Fruit fly (Drosophila melanogaster) whole organism, embryonic: ENCODE measurements around the gene Cyp303a1.

ENCODE experiments used
- Antp ChIP-seq: fragments of 200-800 bp; sonication (Bioruptor generic); optimal IDR thresholded peaks from 3 replicates; lab custom pipeline; 2016; ENCODE audit warnings: missing biosample characterization, missing genetic modification characterization
- B-H2 ChIP-seq: fragments of 200-800 bp; sonication (Bioruptor generic); optimal IDR thresholded peaks from 2 replicates; lab custom pipeline; 2018; ENCODE audit warnings: missing biosample characterization, mild to moderate bottlenecking, missing genetic modification characterization
- CG10543 ChIP-seq: fragments of 200-800 bp; sonication (Bioruptor generic); optimal IDR thresholded peaks from 3 replicates; lab custom pipeline; 2017; ENCODE audit warnings: missing biosample characterization, mild to moderate bottlenecking, missing genetic modification characterization, moderate library complexity
- CG11695 ChIP-seq: fragments of 200-800 bp; sonication (Bioruptor generic); IDR thresholded peaks from 3 replicates; pipeline ENCODE4 v1.3.6; 2022; ENCODE audit warnings: missing biosample characterization, missing genetic modification characterization
- CG12219 ChIP-seq: fragments of 200-800 bp; sonication (Bioruptor generic); optimal IDR thresholded peaks from 3 replicates; lab custom pipeline; 2018; ENCODE audit warnings: missing biosample characterization, mild to moderate bottlenecking, missing genetic modification characterization
- CG12391 ChIP-seq: fragments of 200-800 bp; sonication (Bioruptor generic); optimal IDR thresholded peaks from 3 replicates; lab custom pipeline; 2018; ENCODE audit warnings: missing biosample characterization, mild to moderate bottlenecking, missing genetic modification characterization, moderate library complexity
- CG14667 ChIP-seq: fragments of 200-800 bp; sonication (Bioruptor generic); IDR thresholded peaks from 2 replicates; pipeline ENCODE4 v1.3.6; 2022; ENCODE audit warnings: missing biosample characterization, missing genetic modification characterization
- CG14860 ChIP-seq: fragments of 200-800 bp; sonication (Bioruptor generic); IDR thresholded peaks from 3 replicates; pipeline ENCODE4 v1.3.6; 2022; ENCODE audit warnings: missing biosample characterization, missing genetic modification characterization; ENCODE audit not compliant: partially characterized antibody
- CG15479 ChIP-seq: fragments of 200-800 bp; sonication (Bioruptor generic); optimal IDR thresholded peaks from 3 replicates; lab custom pipeline; 2019; ENCODE audit warnings: missing biosample characterization, mild to moderate bottlenecking, missing genetic modification characterization, moderate library complexity
- CG18011 ChIP-seq: fragments of 200-800 bp; sonication (Bioruptor generic); optimal IDR thresholded peaks from 2 replicates; lab custom pipeline; 2017; ENCODE audit warnings: missing biosample characterization, missing genetic modification characterization, mild to moderate bottlenecking, moderate library complexity, missing genotype
- CG18599 ChIP-seq: fragments of 200-800 bp; sonication (Bioruptor generic); optimal IDR thresholded peaks from 3 replicates; lab custom pipeline; 2017; ENCODE audit warnings: missing biosample characterization, missing genetic modification characterization, mild to moderate bottlenecking, moderate library complexity, missing genetic modification reagents
- CG31224 ChIP-seq: fragments of 200-800 bp; sonication (Bioruptor generic); IDR thresholded peaks from 2 replicates; pipeline ENCODE4 v1.3.6; 2022; ENCODE audit warnings: missing biosample characterization, missing genetic modification characterization
- CG4617 ChIP-seq: fragments of 200-800 bp; sonication (Bioruptor generic); optimal IDR thresholded peaks from 3 replicates; lab custom pipeline; 2016; ENCODE audit warnings: missing biosample characterization, missing genetic modification characterization, borderline replicate concordance
- CG7928 ChIP-seq: fragments of 200-800 bp; sonication (Bioruptor generic); optimal IDR thresholded peaks from 2 replicates; lab custom pipeline; 2017; ENCODE audit warnings: missing biosample characterization, mild to moderate bottlenecking, missing genetic modification characterization
- CG8089 ChIP-seq: fragments of 200-800 bp; sonication (Bioruptor generic); optimal IDR thresholded peaks from 3 replicates; lab custom pipeline; 2016; ENCODE audit warnings: missing biosample characterization, missing genetic modification characterization
- CG8281 ChIP-seq: fragments of 200-800 bp; sonication (Bioruptor generic); optimal IDR thresholded peaks from 2 replicates; lab custom pipeline; 2018; ENCODE audit warnings: missing biosample characterization, mild to moderate bottlenecking, missing genetic modification characterization, moderate library complexity
- Camta ChIP-seq: fragments of 200-800 bp; sonication (Bioruptor generic); optimal IDR thresholded peaks from 2 replicates; lab custom pipeline; 2016; ENCODE audit warnings: missing biosample characterization, missing genetic modification characterization
- Chrac-16 ChIP-seq: fragments of 200-800 bp; sonication (Bioruptor generic); optimal IDR thresholded peaks from 3 replicates; lab custom pipeline; 2016; ENCODE audit warnings: missing biosample characterization, missing genetic modification characterization
- Dad ChIP-seq: fragments of 200-800 bp; sonication (Bioruptor generic); optimal IDR thresholded peaks from 3 replicates; lab custom pipeline; 2016; ENCODE audit warnings: missing biosample characterization, missing genetic modification characterization
- Doc3 ChIP-seq: fragments of 200-800 bp; sonication (Bioruptor generic); IDR thresholded peaks from 3 replicates; pipeline ENCODE4 v1.3.6; 2022; ENCODE audit warnings: missing biosample characterization, missing genetic modification characterization; ENCODE audit not compliant: partially characterized antibody
- ERR ChIP-seq: fragments of 200-800 bp; sonication (Bioruptor generic); optimal IDR thresholded peaks from 2 replicates; lab custom pipeline; 2016; ENCODE audit warnings: missing biosample characterization, missing genetic modification characterization
- Fer3 ChIP-seq: fragments of 200-800 bp; sonication (Bioruptor generic); optimal IDR thresholded peaks from 2 replicates; lab custom pipeline; 2018; ENCODE audit warnings: missing biosample characterization, mild to moderate bottlenecking, missing genetic modification characterization, moderate library complexity
- Hr39 ChIP-seq: fragments of >200 bp; optimal IDR thresholded peaks from 2 replicates; lab custom pipeline; 2017
- Hr51 ChIP-seq, 2 experiments: fragments of 200-800 bp; sonication (Bioruptor generic); optimal IDR thresholded peaks; 2 replicates in 1 of 2; 3 replicates in 1 of 2; lab custom pipeline; 2016 to 2018; ENCODE audit warnings: missing biosample characterization in 2 of 2, missing genetic modification characterization in 2 of 2, mild to moderate bottlenecking in 1 of 2, moderate library complexity in 1 of 2
- Hr78 ChIP-seq, 2 experiments: fragments of 200-800 bp in 1 of 2; fragments of >200 bp in 1 of 2; sonication (Bioruptor generic) in 1 of 2; optimal IDR thresholded peaks; 2 replicates each; lab custom pipeline; 2017 to 2019; ENCODE audit warnings: missing biosample characterization in 2 of 2, missing genetic modification characterization in 2 of 2, mild to moderate bottlenecking in 1 of 2, moderate library complexity in 1 of 2
- Lim3 ChIP-seq: fragments of 200-800 bp; sonication (Bioruptor generic); IDR thresholded peaks from 2 replicates; pipeline ENCODE4 v1.3.6; 2022; ENCODE audit warnings: missing biosample characterization, missing genetic modification characterization
- Lpt ChIP-seq: fragments of >200 bp; optimal IDR thresholded peaks from 2 replicates; lab custom pipeline; 2018; ENCODE audit warnings: missing biosample characterization, missing genetic modification characterization
- Max ChIP-seq: fragments of 200-800 bp; sonication (Bioruptor generic); optimal IDR thresholded peaks from 2 replicates; lab custom pipeline; 2016; ENCODE audit warnings: missing biosample characterization, mild to moderate bottlenecking, missing genetic modification characterization
- Meics ChIP-seq: fragments of 200-800 bp; sonication (Bioruptor generic); optimal IDR thresholded peaks from 2 replicates; lab custom pipeline; 2017; ENCODE audit warnings: missing biosample characterization, mild to moderate bottlenecking, missing genetic modification characterization
- Nf-YA ChIP-seq: fragments of 200-800 bp; sonication (Bioruptor generic); IDR thresholded peaks from 2 replicates; pipeline ENCODE4 v1.3.6; 2022; ENCODE audit warnings: missing biosample characterization, missing genetic modification characterization
- Xrp1 ChIP-seq: fragments of 200-800 bp; sonication (Bioruptor generic); IDR thresholded peaks from 2 replicates; pipeline ENCODE4 v1.3.6; 2022; ENCODE audit warnings: missing biosample characterization, missing genetic modification characterization
- al ChIP-seq: fragments of 200-800 bp; sonication (Bioruptor generic); IDR thresholded peaks from 2 replicates; pipeline ENCODE4 v1.3.6; 2022; ENCODE audit warnings: missing biosample characterization, missing genetic modification characterization
- bab2 ChIP-seq: fragments of 200-800 bp; sonication (Bioruptor generic); optimal IDR thresholded peaks from 2 replicates; lab custom pipeline; 2016; ENCODE audit warnings: missing biosample characterization, missing genetic modification characterization
- chn ChIP-seq: fragments of 200-800 bp; sonication (Bioruptor generic); optimal IDR thresholded peaks from 2 replicates; lab custom pipeline; 2016; ENCODE audit warnings: missing biosample characterization, missing genetic modification characterization
- crc ChIP-seq: fragments of 200-800 bp; sonication (Bioruptor generic); optimal IDR thresholded peaks from 2 replicates; lab custom pipeline; 2016; ENCODE audit warnings: missing biosample characterization, missing genetic modification characterization
- dmrt11E ChIP-seq: fragments of 200-800 bp; sonication (Bioruptor generic); optimal IDR thresholded peaks from 3 replicates; lab custom pipeline; 2018; ENCODE audit warnings: missing biosample characterization, mild to moderate bottlenecking, missing genetic modification characterization, moderate library complexity
- dpn ChIP-seq, 2 experiments: fragments of 200-800 bp; sonication (Bioruptor generic); optimal IDR thresholded peaks; 3 replicates each; lab custom pipeline; 2016; ENCODE audit warnings: missing biosample characterization in 2 of 2, missing genetic modification characterization in 2 of 2
- esg ChIP-seq: fragments of 200-800 bp; sonication (Bioruptor generic); conservative IDR thresholded peaks from 2 replicates; pipeline ENCODE4 v1.3.6; 2022; ENCODE audit warnings: missing biosample characterization, missing genetic modification characterization
- fu2 ChIP-seq: fragments of 200-800 bp; sonication (Bioruptor generic); optimal IDR thresholded peaks from 2 replicates; lab custom pipeline; 2016; ENCODE audit warnings: missing biosample characterization, missing genetic modification characterization
- grau ChIP-seq: fragments of 200-800 bp; optimal IDR thresholded peaks from 3 replicates; lab custom pipeline; 2019; ENCODE audit warnings: missing biosample characterization, mild to moderate bottlenecking, missing genetic modification characterization, moderate library complexity
- jing ChIP-seq: fragments of 200-800 bp; sonication (Bioruptor generic); optimal IDR thresholded peaks from 2 replicates; lab custom pipeline; 2018; ENCODE audit warnings: missing biosample characterization, mild to moderate bottlenecking, missing genetic modification characterization
- mirr ChIP-seq: fragments of 200-800 bp; sonication (Bioruptor generic); optimal IDR thresholded peaks from 3 replicates; lab custom pipeline; 2018; ENCODE audit warnings: missing biosample characterization, mild to moderate bottlenecking, missing genetic modification characterization
- nau ChIP-seq: fragments of 200-800 bp; sonication (Bioruptor generic); optimal IDR thresholded peaks from 3 replicates; lab custom pipeline; 2017; ENCODE audit warnings: missing biosample characterization, mild to moderate bottlenecking, missing genetic modification characterization, missing genetic modification reagents
- odd ChIP-seq: fragments of 200-800 bp; sonication (Bioruptor generic); optimal IDR thresholded peaks from 2 replicates; lab custom pipeline; 2017; ENCODE audit warnings: missing biosample characterization, mild to moderate bottlenecking, missing genetic modification characterization
- pb ChIP-seq: fragments of 200-800 bp; sonication (Bioruptor generic); optimal IDR thresholded peaks from 3 replicates; lab custom pipeline; 2016; ENCODE audit warnings: missing biosample characterization, missing genetic modification characterization
- sc ChIP-seq, 3 experiments: fragments of >200 bp in 2 of 3; fragments of 200-800 bp in 1 of 3; sonication (Bioruptor generic) in 1 of 3; optimal IDR thresholded peaks; 2 replicates in 2 of 3; 3 replicates in 1 of 3; lab custom pipeline; 2017; ENCODE audit warnings: mild to moderate bottlenecking in 1 of 3, missing biosample characterization in 1 of 3, missing genetic modification characterization in 1 of 3, missing genetic modification reagents in 1 of 3
- sens ChIP-seq: fragments of 200-800 bp; sonication (Bioruptor generic); peaks from one replicate; lab custom pipeline; 2016; ENCODE audit warnings: missing biosample characterization, missing genetic modification characterization
- unc-4 ChIP-seq: fragments of 200-800 bp; sonication (Bioruptor generic); IDR thresholded peaks from 2 replicates; pipeline ENCODE4 v1.3.6; 2022; ENCODE audit warnings: missing biosample characterization, missing genetic modification characterization; ENCODE audit not compliant: partially characterized antibody
- zfh1 ChIP-seq: fragments of 200-800 bp; sonication (Bioruptor generic); IDR thresholded peaks from 3 replicates; pipeline ENCODE4 v1.3.6; 2022; ENCODE audit warnings: missing biosample characterization, missing genetic modification characterization

The Cyp303a1 gene

DNA sequence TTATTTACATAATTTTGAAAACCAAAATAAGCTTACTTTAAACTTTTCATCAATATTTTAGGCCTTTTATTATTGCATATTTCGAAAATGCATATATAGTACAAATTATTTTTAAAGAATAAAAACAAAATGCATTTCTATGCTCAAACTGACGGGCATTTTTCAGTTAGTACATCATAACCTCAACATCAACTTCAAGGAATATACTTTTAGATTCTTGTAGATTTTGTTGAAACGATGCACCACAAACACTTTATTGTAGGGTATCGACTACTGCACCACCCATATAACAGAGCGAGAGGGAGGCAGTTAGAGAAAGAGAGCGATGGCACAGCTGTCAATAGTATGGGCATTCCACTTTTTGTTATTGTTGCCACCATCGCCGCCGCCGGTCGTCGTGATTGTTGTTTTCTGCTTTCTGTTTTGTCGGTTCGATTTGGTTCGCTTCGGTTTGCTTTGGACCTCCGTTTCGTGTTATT, 14.2 kb upstream of the Cyp303a1 start (continued):
- TF ChIP-seq Dad (GFP tag; lab: Kevin White, UChicago) (peak; percentile 57), al (no peak), CG8281 (peak; percentile 78), Xrp1 (GFP tag; lab: Robert Waterston, UW) (peak; percentile 79), Hr39 (lab: Kevin White, UChicago) (no peak), bab2 (peak; percentile 82), crc (GFP tag; lab: Kevin White, UChicago) (peak; percentile 11), Lim3 (GFP tag; lab: Robert Waterston, UW) (peak; percentile 55), Max (GFP tag; lab: Kevin White, UChicago) (peak; percentile 87), CG10543 (GFP tag; lab: Kevin White, UChicago) (peak; percentile 66), CG14860 (GFP tag; lab: Robert Waterston, UW) (no peak), ERR (GFP tag; lab: Kevin White, UChicago) (peak; percentile 57), esg (GFP tag; lab: Robert Waterston, UW) (peak; percentile 85), CG8089 (peak; percentile 81), CG31224 (GFP tag; lab: Robert Waterston, UW) (peak; percentile 38; the same call in 1 of the 2 replicates), B-H2 (GFP tag; lab: Kevin White, UChicago) (no peak), CG11695 (GFP tag; lab: Robert Waterston, UW) (peak; percentile 72; the same call in 2 of the 3 replicates), Meics (GFP tag; lab: Kevin White, UChicago) (peak; percentile 83), Doc3 (GFP tag; lab: Robert Waterston, UW) (no peak), Hr51 (GFP tag; optimal IDR thresholded peaks at IDR 0.05; lab: Kevin White, UChicago) (peak; percentile 68 to 97), Lpt (peak; percentile 58), fu2 (GFP tag; lab: Kevin White, UChicago) (peak; percentile 62), CG12219 (GFP tag; lab: Kevin White, UChicago) (peak; percentile 91), unc-4 (GFP tag; lab: Robert Waterston, UW) (no peak), CG4617 (GFP tag; lab: Kevin White, UChicago) (peak; percentile 86), dpn (GFP tag; optimal IDR thresholded peaks at IDR 0.05; lab: Kevin White, UChicago) (peak; percentile 89 to 92), jing (GFP tag; lab: Kevin White, UChicago) (peak; percentile 90), grau (tag; lab: Kevin White, UChicago) (peak; percentile 93), chn (GFP tag; lab: Kevin White, UChicago) (peak; percentile 85), odd (GFP tag; lab: Kevin White, UChicago) (peak; percentile 92), CG18011 (GFP tag; lab: Kevin White, UChicago) (peak; percentile 71), sc (optimal IDR thresholded peaks at IDR 0.05; lab: Kevin White, UChicago) (no peak), sc (GFP tag; optimal IDR thresholded peaks at IDR 0.05; lab: Kevin White, UChicago) (peak; percentile 91), sens (GFP tag; lab: Kevin White, UChicago) (peak; percentile 99), Chrac-16 (GFP tag; lab: Kevin White, UChicago) (peak; percentile 85), dmrt11E (peak; percentile 93), Antp (GFP tag; lab: Kevin White, UChicago) (peak; percentile 87), CG7928 (GFP tag; lab: Kevin White, UChicago) (peak; percentile 36), mirr (no peak), Camta (peak; percentile 94), zfh1 (peak; percentile 82), CG18599 (GFP tag; lab: Kevin White, UChicago) (peak; percentile 85), Nf-YA (0 out of 2 replicates have a peak, but pooled peaks have one; percentile 12), CG12391 (tag; lab: Kevin White, UChicago) (peak; percentile 96), nau (GFP tag; lab: Kevin White, UChicago) (peak; percentile 93), Hr78 (GFP tag; optimal IDR thresholded peaks at IDR 0.05; lab: Kevin White, UChicago) (peak in 1 of 2 experiments; percentile 87), pb (GFP tag; lab: Kevin White, UChicago) (peak; percentile 71), CG15479 (GFP tag; lab: Kevin White, UChicago) (no peak), CG14667 (GFP tag; lab: Robert Waterston, UW) (peak; percentile 55; the same call in 1 of the 2 replicates), Fer3 (tag; lab: Kevin White, UChicago) (peak; percentile 72)
